Worm (Caenorhabditis elegans) whole organism, L2 larva: ENCODE results near the gene C54F6.17.

Source experiments
- C34F6.9 ChIP-seq: fragments of 150-350 bp; optimal IDR thresholded peaks from 2 replicates; lab custom pipeline; 2014; ENCODE audit warnings: missing biosample characterization, missing genetic modification characterization
- F13H6.1 ChIP-seq: sonication (generic microtip); optimal IDR thresholded peaks from 2 replicates; lab custom pipeline; 2016; ENCODE audit warnings: missing genetic modification characterization, missing compliant biosample characterization
- ZK546.5 ChIP-seq: sonication (generic microtip); optimal IDR thresholded peaks from 2 replicates; lab custom pipeline; 2017; ENCODE audit warnings: missing biosample characterization, missing genetic modification characterization
- aly-2 ChIP-seq: fragments of 150-350 bp; optimal IDR thresholded peaks from 2 replicates; lab custom pipeline; 2014; ENCODE audit warnings: missing biosample characterization, missing genetic modification characterization
- ama-1 ChIP-seq: fragments of 150-350 bp; optimal IDR thresholded peaks from 2 replicates; lab custom pipeline; 2018; ENCODE audit warnings: inconsistent platforms
- ceh-16 ChIP-seq: fragments of 150-350 bp; optimal IDR thresholded peaks from 2 replicates; lab custom pipeline; 2014; ENCODE audit warnings: missing biosample characterization, missing genetic modification characterization
- ceh-82 ChIP-seq: fragments of 150-350 bp; optimal IDR thresholded peaks from 2 replicates; lab custom pipeline; 2014; ENCODE audit warnings: missing biosample characterization, missing genetic modification characterization
- crh-2 ChIP-seq: sonication (generic microtip); optimal IDR thresholded peaks from 2 replicates; lab custom pipeline; 2017; ENCODE audit warnings: missing biosample characterization, missing genetic modification characterization
- dmd-4 ChIP-seq: sonication (generic microtip); optimal IDR thresholded peaks from 2 replicates; lab custom pipeline; 2017; ENCODE audit warnings: missing biosample characterization, missing genetic modification characterization
- egl-27 ChIP-seq: sonication (generic microtip); optimal IDR thresholded peaks from 3 replicates; lab custom pipeline; 2017; ENCODE audit warnings: missing biosample characterization, missing genetic modification reagents, missing genetic modification characterization
- elt-1 ChIP-seq: fragments of 150-350 bp; optimal IDR thresholded peaks from 2 replicates; lab custom pipeline; 2014; ENCODE audit warnings: missing biosample characterization, missing genetic modification characterization
- elt-3 ChIP-seq: sonication (generic microtip); optimal IDR thresholded peaks from 2 replicates; lab custom pipeline; 2017; ENCODE audit warnings: missing biosample characterization, missing genetic modification characterization
- fos-1 ChIP-seq: fragments of 150-350 bp; optimal IDR thresholded peaks from 2 replicates; lab custom pipeline; 2014; ENCODE audit warnings: missing biosample characterization, missing genetic modification characterization
- gmeb-1 ChIP-seq: fragments of 150-350 bp; optimal IDR thresholded peaks from 2 replicates; lab custom pipeline; 2014; ENCODE audit warnings: missing biosample characterization, missing genetic modification characterization
- lin-11 ChIP-seq: fragments of 150-350 bp; sonication (generic microtip); optimal IDR thresholded peaks from 2 replicates; lab custom pipeline; 2014; ENCODE audit warnings: missing biosample characterization, missing genetic modification characterization, inconsistent platforms, mixed read lengths
- lin-13 ChIP-seq: fragments of 150-350 bp; optimal IDR thresholded peaks from 2 replicates; lab custom pipeline; 2014; ENCODE audit warnings: missing biosample characterization, missing genetic modification reagents, missing genetic modification characterization
- lsy-2 ChIP-seq, 2 experiments: fragments of 150-350 bp in 1 of 2; sonication (generic microtip) in 1 of 2; optimal IDR thresholded peaks; 2 replicates each; lab custom pipeline; 2014 to 2017; ENCODE audit warnings: missing biosample characterization in 2 of 2, missing genetic modification characterization in 2 of 2
- mab-5 ChIP-seq: fragments of 150-350 bp; optimal IDR thresholded peaks from 2 replicates; lab custom pipeline; 2014; ENCODE audit warnings: missing biosample characterization, missing genetic modification characterization
- mbf-1 ChIP-seq: sonication (generic microtip); optimal IDR thresholded peaks from 2 replicates; lab custom pipeline; 2017; ENCODE audit warnings: missing biosample characterization, missing genetic modification characterization
- mdl-1 ChIP-seq, 2 experiments: fragments of 150-350 bp in 1 of 2; sonication (generic microtip) in 1 of 2; optimal IDR thresholded peaks; 2 replicates each; lab custom pipeline; 2017; ENCODE audit warnings: missing biosample characterization in 2 of 2, missing genetic modification characterization in 2 of 2
- nhr-10 ChIP-seq: sonication (generic microtip); optimal IDR thresholded peaks from 2 replicates; lab custom pipeline; 2017; ENCODE audit warnings: missing biosample characterization, missing genetic modification characterization
- nhr-11 ChIP-seq: fragments of 150-350 bp; optimal IDR thresholded peaks from 2 replicates; lab custom pipeline; 2014; ENCODE audit warnings: missing biosample characterization, missing genetic modification characterization
- nhr-12 ChIP-seq: fragments of 150-350 bp; optimal IDR thresholded peaks from 2 replicates; lab custom pipeline; 2014; ENCODE audit warnings: missing biosample characterization, missing genetic modification characterization
- nhr-129 ChIP-seq: fragments of 150-350 bp; optimal IDR thresholded peaks from 2 replicates; lab custom pipeline; 2014; ENCODE audit warnings: missing biosample characterization, missing genetic modification characterization
- nhr-25 ChIP-seq: fragments of 150-350 bp; sonication (generic microtip); optimal IDR thresholded peaks from 3 replicates; lab custom pipeline; 2014; ENCODE audit warnings: missing biosample characterization, missing genetic modification characterization
- nhr-6 ChIP-seq: fragments of 150-350 bp; optimal IDR thresholded peaks from 2 replicates; lab custom pipeline; 2014; ENCODE audit warnings: missing biosample characterization, missing genetic modification characterization
- peb-1 ChIP-seq: fragments of 150-350 bp; optimal IDR thresholded peaks from 2 replicates; lab custom pipeline; 2014; ENCODE audit warnings: missing biosample characterization, missing genetic modification characterization
- sem-4 ChIP-seq: fragments of 150-350 bp; optimal IDR thresholded peaks from 2 replicates; lab custom pipeline; 2014; ENCODE audit warnings: missing biosample characterization, missing genetic modification reagents, missing genetic modification characterization
- sma-9 ChIP-seq, 2 experiments: fragments of 150-350 bp in 1 of 2; sonication (generic microtip) in 1 of 2; optimal IDR thresholded peaks; 2 replicates each; lab custom pipeline; 2014 to 2016; ENCODE audit warnings: missing genetic modification characterization in 2 of 2, mild to moderate bottlenecking in 1 of 2, missing biosample characterization in 1 of 2, missing compliant biosample characterization in 1 of 2, missing genetic modification reagents in 1 of 2, moderate library complexity in 1 of 2
- unc-39 ChIP-seq: fragments of 150-350 bp; optimal IDR thresholded peaks from 2 replicates; lab custom pipeline; 2014; ENCODE audit warnings: missing biosample characterization, missing genetic modification characterization
- unc-55 ChIP-seq: fragments of 150-350 bp; sonication (generic microtip); optimal IDR thresholded peaks from 3 replicates; lab custom pipeline; 2014; ENCODE audit warnings: missing biosample characterization, missing genetic modification reagents, missing genetic modification characterization
- zag-1 ChIP-seq: fragments of 150-350 bp; optimal IDR thresholded peaks from 2 replicates; lab custom pipeline; 2014; ENCODE audit warnings: missing biosample characterization, missing genetic modification characterization
- ztf-11 ChIP-seq: sonication (generic microtip); optimal IDR thresholded peaks from 2 replicates; lab custom pipeline; 2017; ENCODE audit warnings: missing biosample characterization, missing genetic modification characterization
- ztf-4 ChIP-seq: fragments of 150-350 bp; optimal IDR thresholded peaks from 2 replicates; lab custom pipeline; 2014; ENCODE audit warnings: missing biosample characterization, missing genetic modification characterization

The C54F6.17 gene

ce11 chrV:7522279-7522678 lies 5.0 kb upstream of the C54F6.17 start, which contains the start of gene C54F6.15:
Gene C54F6.15, minus strand, starts transcription at chrV:7522379.
- no peak for TF ChIP-seq mab-5 (tag; lab: Kevin White, UChicago)
- no peak for TF ChIP-seq mbf-1 (tag; lab: Kevin White, UChicago)
- no peak for TF ChIP-seq ztf-4
- no peak for TF ChIP-seq crh-2 (tag; lab: Kevin White, UChicago)
- no peak for TF ChIP-seq C34F6.9 (tag; lab: Kevin White, UChicago)

ce11 chrV:7523392-7523791 lies 3.9 kb upstream of the C54F6.17 start, which contains the start of gene C54F6.6:
Gene C54F6.6, plus strand, starts transcription at chrV:7523692.
- TF ChIP-seq ceh-82 (tag; lab: Kevin White, UChicago), result no peak
- TF ChIP-seq elt-3 (tag; lab: Kevin White, UChicago), result no peak
- no peak for TF ChIP-seq nhr-11
- TF ChIP-seq, all 48 proteins: peak for 0

- TF ChIP-seq mdl-1 (tag; optimal IDR thresholded peaks at IDR 0.05; lab: Kevin White, UChicago) (no peak), nhr-11 (no peak), nhr-12 (no peak), F13H6.1 (tag; lab: Kevin White, UChicago) (no peak), ZK546.5 (tag; lab: Kevin White, UChicago) (no peak), zag-1 (tag; lab: Kevin White, UChicago) (no peak), lsy-2 (tag; optimal IDR thresholded peaks at IDR 0.05; lab: Kevin White, UChicago) (no peak), sem-4 (no peak), ceh-16 (tag; lab: Kevin White, UChicago) (no peak), nhr-10 (tag; lab: Kevin White, UChicago) (no peak), nhr-25 (tag; lab: Kevin White, UChicago) (no peak)
Observed at ce11 chrV:7524447-7524846, 2.8 kb upstream of the C54F6.17 start, which contains the start of gene C54F6.20. Gene C54F6.20, plus strand, starts transcription at chrV:7524747.

ce11 chrV:7525695-7526094 lies 1.6 kb upstream of the C54F6.17 start, which contains the start of gene C54F6.18:
Gene C54F6.18, plus strand, starts transcription at chrV:7525995.
- no peak for TF ChIP-seq gmeb-1 (tag; lab: Kevin White, UChicago)
- no peak for TF ChIP-seq F13H6.1 (tag; lab: Kevin White, UChicago)
- no peak for TF ChIP-seq ama-1 (lab: Kevin White, UChicago)
- no peak for TF ChIP-seq ztf-4
- no peak for TF ChIP-seq dmd-4 (tag; lab: Kevin White, UChicago)
- no peak for TF ChIP-seq unc-55
- no peak for TF ChIP-seq unc-39 (tag; lab: Kevin White, UChicago)
- no peak for TF ChIP-seq ceh-16 (tag; lab: Kevin White, UChicago)
- no peak for TF ChIP-seq C34F6.9 (tag; lab: Kevin White, UChicago)
- no peak for TF ChIP-seq aly-2 (tag; lab: Kevin White, UChicago)
- TF ChIP-seq ztf-11 (tag; lab: Kevin White, UChicago), result no peak
- no peak for TF ChIP-seq egl-27 (tag; lab: Kevin White, UChicago)
- TF ChIP-seq nhr-129 (tag; lab: Kevin White, UChicago), result no peak

ce11 chrV:7528816-7529215 lies 1.6 kb downstream of the C54F6.17 start, which contains the start of gene C54F6.5:
Gene C54F6.5, plus strand, starts transcription at chrV:7529116.
- TF ChIP-seq peb-1 (tag; lab: Kevin White, UChicago) (no peak), dmd-4 (tag; lab: Kevin White, UChicago) (no peak), nhr-6 (no peak), lin-13 (GFP tag; lab: Kevin White, UChicago) (no peak), sma-9 (GFP tag; optimal IDR thresholded peaks at IDR 0.05; lab: Kevin White, UChicago) (no peak), sma-9 (tag; optimal IDR thresholded peaks at IDR 0.05; lab: Kevin White, UChicago) (no peak), elt-1 (tag; lab: Kevin White, UChicago) (no peak), lin-11 (tag; lab: Kevin White, UChicago) (no peak), mab-5 (tag; lab: Kevin White, UChicago) (no peak), fos-1 (tag; lab: Kevin White, UChicago) (no peak), unc-55 (no peak)
- TF ChIP-seq, all 48 proteins: peak for 0
